1 worm cellular context compared by ENCODE assay signal in the genomic region with DNA sequence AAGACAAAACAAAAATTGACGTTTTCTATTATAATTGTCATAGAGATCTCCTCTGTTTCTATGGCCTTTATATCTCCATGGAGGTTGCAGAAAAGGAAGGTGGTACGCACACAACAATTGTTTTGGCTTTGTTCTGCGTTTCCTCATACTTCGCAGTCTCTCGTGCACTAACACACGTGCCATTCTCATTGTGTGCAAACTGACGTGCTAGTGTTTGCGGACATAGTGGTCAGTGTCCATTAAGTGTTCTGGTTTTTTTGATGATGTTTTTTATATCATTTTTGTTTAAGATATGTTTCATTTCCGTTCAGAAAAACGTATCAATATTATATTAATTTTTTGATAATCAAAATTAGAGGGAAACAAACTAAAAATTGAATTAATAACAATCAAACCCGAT.
A peak's percentile ranks its signal among the peaks of the same experiment; 100 is the strongest.
TF ChIP-seq lines count a peak whose summit lies in the region.

C36E6.2 (plus strand) TSS at position 261 of the 400 bp plus-strand sequence.

TF ChIP-seq in whole organism, L1 larva, 84 proteins besides CTCF, POLR2A, EP300 and RAD21 (continued from another document):
- no peak for TF ChIP-seq unc-30 (tag; optimal IDR thresholded peaks at IDR 0.05; lab: Kevin White, UChicago)
- TF ChIP-seq sox-4 (tag; optimal IDR thresholded peaks at IDR 0.05; lab: Kevin White, UChicago): no peak
- TF ChIP-seq zag-1 (tag; optimal IDR thresholded peaks at IDR 0.05; lab: Kevin White, UChicago): no peak
- no peak for TF ChIP-seq hlh-17 (GFP tag; optimal IDR thresholded peaks at IDR 0.05; lab: Kevin White, UChicago; ENCODE audit: borderline replicate concordance)
- TF ChIP-seq mep-1 (tag; optimal IDR thresholded peaks at IDR 0.05; lab: Kevin White, UChicago): peak; percentile 97
- peak; percentile 61 to 70 for TF ChIP-seq efl-1 (optimal IDR thresholded peaks at IDR 0.05; lab: Kevin White, UChicago)
- peak; percentile 52 to 92 for TF ChIP-seq efl-1 (GFP tag; optimal IDR thresholded peaks at IDR 0.05 in 1 of 2; lab: Kevin White, UChicago)
- TF ChIP-seq lin-39 (tag; optimal IDR thresholded peaks at IDR 0.05; lab: Kevin White, UChicago): peak; percentile 29
- no peak for TF ChIP-seq aly-2 (tag; optimal IDR thresholded peaks at IDR 0.05; lab: Kevin White, UChicago)
- no peak for TF ChIP-seq nhr-84 (tag; optimal IDR thresholded peaks at IDR 0.05; lab: Kevin White, UChicago)
- TF ChIP-seq nhr-90 (tag; optimal IDR thresholded peaks at IDR 0.05; lab: Kevin White, UChicago; ENCODE audit: poor library complexity): peak; percentile 70
- no peak for TF ChIP-seq pqm-1 (tag; optimal IDR thresholded peaks at IDR 0.05; lab: Kevin White, UChicago)
- TF ChIP-seq nhr-12 (tag; optimal IDR thresholded peaks at IDR 0.05; lab: Kevin White, UChicago): no peak
- TF ChIP-seq lin-35 (GFP tag; optimal IDR thresholded peaks at IDR 0.05; lab: Kevin White, UChicago): peak; percentile 55 to 84
- peak; percentile 85 for TF ChIP-seq rnt-1 (tag; optimal IDR thresholded peaks at IDR 0.05; lab: Kevin White, UChicago)
- TF ChIP-seq nhr-28 (tag; optimal IDR thresholded peaks at IDR 0.05; lab: Kevin White, UChicago): no peak
- peak; percentile 54 for TF ChIP-seq lin-13 (GFP tag; optimal IDR thresholded peaks at IDR 0.05; lab: Kevin White, UChicago)
- peak; percentile 32 for TF ChIP-seq nhr-11 (tag; optimal IDR thresholded peaks at IDR 0.05; lab: Kevin White, UChicago)
- no peak for TF ChIP-seq Y116A8C.19 (tag; optimal IDR thresholded peaks at IDR 0.05; lab: Kevin White, UChicago; ENCODE audit: borderline replicate concordance)
- peak; percentile 72 for TF ChIP-seq skn-1 (tag; optimal IDR thresholded peaks at IDR 0.05; lab: Kevin White, UChicago)
- peak in 2 of 3 experiments; percentile 59 to 64 for TF ChIP-seq dpl-1 (GFP tag; optimal IDR thresholded peaks at IDR 0.05; lab: Kevin White, UChicago)
- peak; percentile 89 for TF ChIP-seq snu-23 (GFP tag; optimal IDR thresholded peaks at IDR 0.05; lab: Kevin White, UChicago)
- no peak for TF ChIP-seq aha-1 (tag; optimal IDR thresholded peaks at IDR 0.05; lab: Kevin White, UChicago)
- peak; percentile 96 for TF ChIP-seq pag-3 (tag; optimal IDR thresholded peaks at IDR 0.05; lab: Kevin White, UChicago; ENCODE audit: borderline replicate concordance, insufficient read depth)
- TF ChIP-seq swsn-7 (tag; optimal IDR thresholded peaks at IDR 0.05; lab: Kevin White, UChicago): peak; percentile 79
